Fruit fly (Drosophila melanogaster) whole organism, embryonic: ENCODE measurements around the gene CG5254.

Experiments used
- Adf1 ChIP-seq: fragments of 200-800 bp; sonication (Bioruptor generic); IDR thresholded peaks from 2 replicates; pipeline ENCODE4 v1.3.6; 2022; ENCODE audit warnings: missing biosample characterization, missing genetic modification characterization
- Atf6 ChIP-seq: fragments of 200-800 bp; sonication (Bioruptor generic); IDR thresholded peaks from 2 replicates; pipeline ENCODE4 v1.3.6; 2022; ENCODE audit warnings: missing biosample characterization, missing genetic modification characterization
- C15 ChIP-seq: fragments of 200-800 bp; sonication (Bioruptor generic); IDR thresholded peaks from 3 replicates; pipeline ENCODE4 v1.3.6; 2022; ENCODE audit warnings: missing biosample characterization, missing genetic modification characterization
- CG10959 ChIP-seq: fragments of 200-800 bp; sonication (Bioruptor generic); IDR thresholded peaks from 2 replicates; pipeline ENCODE4 v1.3.6; 2022; ENCODE audit warnings: missing biosample characterization, missing genetic modification characterization
- CG11398 ChIP-seq: fragments of 200-800 bp; sonication (Bioruptor generic); optimal IDR thresholded peaks from 2 replicates; lab custom pipeline; 2016; ENCODE audit warnings: missing biosample characterization, missing genetic modification characterization
- CG11504 ChIP-seq: fragments of 200-800 bp; sonication (Bioruptor generic); optimal IDR thresholded peaks from 3 replicates; lab custom pipeline; 2019; ENCODE audit warnings: missing biosample characterization, mild to moderate bottlenecking, missing genetic modification characterization, moderate library complexity
- CG1233 ChIP-seq: fragments of 200-800 bp; sonication (Bioruptor generic); optimal IDR thresholded peaks from 4 replicates; lab custom pipeline; 2018; ENCODE audit warnings: missing biosample characterization, mild to moderate bottlenecking, missing genetic modification characterization
- CG12391 ChIP-seq: fragments of 200-800 bp; sonication (Bioruptor generic); optimal IDR thresholded peaks from 3 replicates; lab custom pipeline; 2018; ENCODE audit warnings: missing biosample characterization, mild to moderate bottlenecking, missing genetic modification characterization, moderate library complexity
- CG14014 ChIP-seq: fragments of 200-800 bp; sonication (Bioruptor generic); IDR thresholded peaks from 2 replicates; pipeline ENCODE4 v1.3.6; 2022; ENCODE audit warnings: missing biosample characterization, missing genetic modification characterization
- CG14441 ChIP-seq: fragments of 200-800 bp; sonication (Bioruptor generic); IDR thresholded peaks from 2 replicates; pipeline ENCODE4 v1.3.6; 2022; ENCODE audit warnings: missing biosample characterization, missing genetic modification characterization
- CG15601 ChIP-seq: fragments of 200-800 bp; sonication (Bioruptor generic); optimal IDR thresholded peaks from 3 replicates; lab custom pipeline; 2019; ENCODE audit warnings: missing biosample characterization, mild to moderate bottlenecking, missing genetic modification characterization, moderate library complexity
- CG17186 ChIP-seq: fragments of 200-800 bp; sonication (Bioruptor generic); optimal IDR thresholded peaks from 3 replicates; lab custom pipeline; 2017; ENCODE audit warnings: missing biosample characterization, missing genetic modification reagents, missing genetic modification characterization
- CG17361 ChIP-seq: fragments of 200-800 bp; sonication (Bioruptor generic); IDR thresholded peaks from 3 replicates; pipeline ENCODE4 v1.3.6; 2022; ENCODE audit warnings: missing biosample characterization, missing genetic modification characterization
- CG17612 ChIP-seq: fragments of 200-800 bp; sonication (Bioruptor generic); IDR thresholded peaks from 2 replicates; pipeline ENCODE4 v1.3.6; 2022; ENCODE audit warnings: missing biosample characterization, missing genetic modification characterization
- CG18011 ChIP-seq: fragments of 200-800 bp; sonication (Bioruptor generic); optimal IDR thresholded peaks from 2 replicates; lab custom pipeline; 2017; ENCODE audit warnings: missing biosample characterization, missing genetic modification characterization, mild to moderate bottlenecking, moderate library complexity, missing genotype
- CG2712 ChIP-seq: fragments of 200-800 bp; optimal IDR thresholded peaks from 3 replicates; lab custom pipeline; 2019; ENCODE audit warnings: missing biosample characterization, mild to moderate bottlenecking, missing genetic modification characterization, moderate library complexity
- CG31365 ChIP-seq: fragments of 200-800 bp; sonication (Bioruptor generic); optimal IDR thresholded peaks from 2 replicates; lab custom pipeline; 2018; ENCODE audit warnings: missing biosample characterization, mild to moderate bottlenecking, missing genetic modification characterization
- CG3726 ChIP-seq: fragments of 200-800 bp; sonication (Bioruptor generic); IDR thresholded peaks from 3 replicates; pipeline ENCODE4, ENCODE4 v1.3.6; 2022; ENCODE audit warnings: missing biosample characterization, missing genetic modification characterization
- CG3847 ChIP-seq: fragments of 200-800 bp; sonication (Bioruptor generic); IDR thresholded peaks from 2 replicates; pipeline ENCODE4 v1.3.6; 2022; ENCODE audit warnings: missing biosample characterization, missing genetic modification characterization
- CG4404 ChIP-seq: fragments of 200-800 bp; sonication (Bioruptor generic); IDR thresholded peaks from 2 replicates; pipeline ENCODE4 v1.3.6; 2022; ENCODE audit warnings: missing biosample characterization, missing genetic modification characterization
- CG4707 ChIP-seq: fragments of 200-800 bp; sonication (Bioruptor generic); optimal IDR thresholded peaks from 2 replicates; lab custom pipeline; 2018; ENCODE audit warnings: missing biosample characterization, mild to moderate bottlenecking, missing genetic modification characterization, moderate library complexity
- CG5953 ChIP-seq: fragments of 200-800 bp; sonication (Bioruptor generic); IDR thresholded peaks from 2 replicates; pipeline ENCODE4 v1.3.6; 2022; ENCODE audit warnings: missing biosample characterization, missing genetic modification characterization
- CG8388 ChIP-seq: fragments of 200-800 bp; sonication (Bioruptor generic); optimal IDR thresholded peaks from 2 replicates; lab custom pipeline; 2019; ENCODE audit warnings: missing biosample characterization, mild to moderate bottlenecking, missing genetic modification characterization, moderate library complexity
- CG9609 ChIP-seq: fragments of 200-800 bp; sonication (Bioruptor generic); optimal IDR thresholded peaks from 3 replicates; lab custom pipeline; 2016; ENCODE audit warnings: missing biosample characterization, missing genetic modification characterization
- CG9932 ChIP-seq: fragments of 200-800 bp; sonication (Bioruptor generic); IDR thresholded peaks from 2 replicates; pipeline ENCODE4 v1.3.6; 2022; ENCODE audit warnings: missing biosample characterization, missing genetic modification characterization
- CrebB ChIP-seq: fragments of 200-800 bp; sonication (Bioruptor generic); optimal IDR thresholded peaks from 3 replicates; lab custom pipeline; 2018; ENCODE audit warnings: missing biosample characterization, mild to moderate bottlenecking, missing genetic modification characterization
- D19A ChIP-seq: fragments of 200-800 bp; optimal IDR thresholded peaks from 3 replicates; lab custom pipeline; 2019; ENCODE audit warnings: missing biosample characterization, mild to moderate bottlenecking, missing genetic modification characterization, moderate library complexity
- HLH3B ChIP-seq: fragments of 200-800 bp; sonication (Bioruptor generic); IDR thresholded peaks from 2 replicates; pipeline ENCODE4 v1.3.6; 2022; ENCODE audit warnings: missing biosample characterization, missing genetic modification characterization
- HLHmδ ChIP-seq: fragments of 200-800 bp; sonication (Bioruptor generic); optimal IDR thresholded peaks from 2 replicates; lab custom pipeline; 2018; ENCODE audit warnings: missing biosample characterization, mild to moderate bottlenecking, missing genetic modification characterization, moderate library complexity
- Hand ChIP-seq: fragments of 200-800 bp; sonication (Bioruptor generic); optimal IDR thresholded peaks from 2 replicates; lab custom pipeline; 2017; ENCODE audit warnings: mild to moderate bottlenecking, missing biosample characterization, missing genetic modification reagents, missing genetic modification characterization
- Hr51 ChIP-seq, 2 experiments: fragments of 200-800 bp; sonication (Bioruptor generic); optimal IDR thresholded peaks; 2 replicates in 1 of 2; 3 replicates in 1 of 2; lab custom pipeline; 2016 to 2018; ENCODE audit warnings: missing biosample characterization in 2 of 2, missing genetic modification characterization in 2 of 2, mild to moderate bottlenecking in 1 of 2, moderate library complexity in 1 of 2
- Kr ChIP-seq: fragments of 200-800 bp; sonication (Bioruptor generic); optimal IDR thresholded peaks from 2 replicates; lab custom pipeline; 2017; ENCODE audit warnings: missing biosample characterization, mild to moderate bottlenecking, missing genetic modification characterization
- Lim3 ChIP-seq: fragments of 200-800 bp; sonication (Bioruptor generic); IDR thresholded peaks from 2 replicates; pipeline ENCODE4 v1.3.6; 2022; ENCODE audit warnings: missing biosample characterization, missing genetic modification characterization
- Lpt ChIP-seq: fragments of >200 bp; optimal IDR thresholded peaks from 2 replicates; lab custom pipeline; 2018; ENCODE audit warnings: missing biosample characterization, missing genetic modification characterization
- Mad ChIP-seq: fragments of 200-800 bp; sonication (Bioruptor generic); optimal IDR thresholded peaks from 2 replicates; lab custom pipeline; 2016; ENCODE audit warnings: missing biosample characterization, missing genetic modification characterization
- Mrtf ChIP-seq: fragments of 200-800 bp; sonication (Bioruptor generic); IDR thresholded peaks from 3 replicates; pipeline ENCODE4 v1.3.6; 2022; ENCODE audit warnings: missing biosample characterization, missing genetic modification characterization
- Rfx ChIP-seq: fragments of 200-800 bp; sonication (Bioruptor generic); IDR thresholded peaks from 2 replicates; pipeline ENCODE4 v1.3.6; 2022; ENCODE audit warnings: missing biosample characterization, missing genetic modification characterization
- TFAM ChIP-seq: fragments of 200-800 bp; sonication (Bioruptor generic); optimal IDR thresholded peaks from 2 replicates; lab custom pipeline; 2017; ENCODE audit warnings: missing biosample characterization, missing genetic modification characterization, inconsistent platforms
- Xbp1 ChIP-seq: fragments of 200-800 bp; sonication (Bioruptor generic); optimal IDR thresholded peaks from 3 replicates; lab custom pipeline; 2016; ENCODE audit warnings: missing biosample characterization, mild to moderate bottlenecking, missing genetic modification characterization
- ftz-f1 ChIP-seq: fragments of 200-800 bp; sonication (Bioruptor generic); optimal IDR thresholded peaks from 2 replicates; lab custom pipeline; 2016; ENCODE audit warnings: missing biosample characterization, missing genetic modification characterization
- fu2 ChIP-seq: fragments of 200-800 bp; sonication (Bioruptor generic); optimal IDR thresholded peaks from 2 replicates; lab custom pipeline; 2016; ENCODE audit warnings: missing biosample characterization, missing genetic modification characterization
- gro ChIP-seq: fragments of 200-800 bp; sonication (Bioruptor generic); optimal IDR thresholded peaks from 2 replicates; lab custom pipeline; 2016; ENCODE audit warnings: missing biosample characterization, missing genetic modification characterization
- ind ChIP-seq: fragments of 200-800 bp; sonication (Bioruptor generic); optimal IDR thresholded peaks from 3 replicates; lab custom pipeline; 2016; ENCODE audit warnings: missing biosample characterization, missing genetic modification characterization
- kah ChIP-seq: fragments of 200-800 bp; sonication (Bioruptor generic); optimal IDR thresholded peaks from 2 replicates; lab custom pipeline; 2018; ENCODE audit warnings: missing biosample characterization, mild to moderate bottlenecking, missing genetic modification characterization
- klu ChIP-seq: fragments of 200-800 bp; sonication (Bioruptor generic); IDR thresholded peaks from 2 replicates; pipeline ENCODE4 v1.3.6; 2022; ENCODE audit warnings: missing biosample characterization, missing genetic modification characterization
- mam ChIP-seq: fragments of 200-800 bp; sonication (Bioruptor generic); optimal IDR thresholded peaks from 3 replicates; lab custom pipeline; 2016; ENCODE audit warnings: missing biosample characterization, missing genetic modification characterization
- sens-2 ChIP-seq: fragments of 200-800 bp; sonication (Bioruptor generic); IDR thresholded peaks from 2 replicates; pipeline ENCODE4 v1.3.6; 2022; ENCODE audit warnings: missing biosample characterization, missing genetic modification characterization
- sisA ChIP-seq: fragments of 200-800 bp; sonication (Bioruptor generic); IDR thresholded peaks from 2 replicates; pipeline ENCODE4 v1.3.6; 2022; ENCODE audit warnings: missing biosample characterization, missing genetic modification characterization
- so ChIP-seq: fragments of 200-800 bp; sonication (Bioruptor generic); IDR thresholded peaks from 3 replicates; pipeline ENCODE4 v1.3.6; 2022; ENCODE audit warnings: missing biosample characterization, missing genetic modification characterization
- tin ChIP-seq: fragments of 200-800 bp; sonication (Bioruptor generic); optimal IDR thresholded peaks from 3 replicates; lab custom pipeline; 2016; ENCODE audit warnings: missing biosample characterization, missing genetic modification characterization
- toy ChIP-seq: fragments of 200-800 bp; sonication (Bioruptor generic); IDR thresholded peaks from 2 replicates; pipeline ENCODE4 v1.3.6; 2022; ENCODE audit warnings: missing biosample characterization, missing genetic modification characterization
- yki ChIP-seq: fragments of >200 bp; optimal IDR thresholded peaks from 3 replicates; lab custom pipeline; 2018

The CG5254 gene

DNA sequence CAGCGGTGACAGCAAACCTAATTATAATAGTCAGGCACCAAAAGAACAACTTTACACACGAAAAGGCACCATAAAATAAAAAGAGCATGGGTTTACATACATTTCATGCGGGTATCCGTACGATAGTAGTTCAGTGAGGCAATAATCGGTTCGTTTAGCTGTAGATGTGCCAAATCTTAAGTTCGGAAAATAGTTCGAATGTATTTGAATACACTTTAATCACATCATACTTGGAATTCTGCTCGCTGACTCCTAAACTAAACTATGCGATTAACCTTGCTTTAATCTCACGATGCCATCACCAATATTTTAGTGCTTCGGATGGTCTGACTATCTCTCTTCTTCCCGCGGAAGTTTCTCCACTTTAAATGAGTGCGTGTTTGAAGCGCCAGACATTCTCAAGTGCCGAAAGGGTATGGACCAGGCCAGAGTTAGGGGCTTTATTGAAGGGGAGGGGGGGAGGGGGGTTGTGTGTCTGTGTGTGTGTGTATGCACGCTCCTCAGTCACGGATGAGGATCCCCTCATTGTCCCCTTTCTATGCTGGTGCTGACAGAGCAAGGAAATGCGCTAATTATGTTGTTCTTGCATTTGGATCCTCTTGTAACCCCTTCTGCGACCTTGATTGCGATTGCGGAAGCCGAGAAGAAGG, 36.8 kb upstream of the CG5254 start (continued):
- TF ChIP-seq Hr51 (GFP tag; optimal IDR thresholded peaks at IDR 0.05; lab: Kevin White, UChicago) (no peak), toy (GFP tag; lab: Robert Waterston, UW) (no peak), CG15601 (no peak), ftz-f1 (GFP tag; lab: Kevin White, UChicago) (no peak), CG1233 (GFP tag; lab: Kevin White, UChicago) (no peak), Mad (GFP tag; lab: Kevin White, UChicago) (no peak), klu (GFP tag; lab: Robert Waterston, UW) (no peak), gro (GFP tag; lab: Kevin White, UChicago) (no peak), CG9609 (GFP tag; lab: Kevin White, UChicago) (no peak), tin (GFP tag; lab: Kevin White, UChicago) (no peak), CG17612 (GFP tag; lab: Robert Waterston, UW) (no peak), CG4404 (GFP tag; lab: Robert Waterston, UW) (no peak), Mrtf (GFP tag; lab: Robert Waterston, UW) (no peak), CG11398 (no peak), HLHmδ (GFP tag; lab: Kevin White, UChicago) (no peak), D19A (tag; lab: Kevin White, UChicago) (peak; percentile 12), yki (no peak), CG9932 (GFP tag; lab: Robert Waterston, UW) (0 out of 2 replicates have a peak, but pooled peaks have one; percentile 18), Xbp1 (GFP tag; lab: Kevin White, UChicago) (no peak), kah (GFP tag; lab: Kevin White, UChicago) (no peak), Hand (GFP tag; lab: Kevin White, UChicago) (no peak), CG8388 (GFP tag; lab: Kevin White, UChicago) (no peak), CG17361 (no peak), CG31365 (tag; lab: Kevin White, UChicago) (no peak), HLH3B (GFP tag; lab: Robert Waterston, UW) (no peak), Atf6 (GFP tag; lab: Robert Waterston, UW) (no peak), CG3726 (GFP tag; lab: Robert Waterston, UW) (no peak), CG12391 (tag; lab: Kevin White, UChicago) (no peak), CG10959 (no peak), CG4707 (GFP tag; lab: Kevin White, UChicago) (no peak), Lim3 (GFP tag; lab: Robert Waterston, UW) (no peak), CG11504 (tag; lab: Kevin White, UChicago) (no peak), CG14014 (no peak), CG2712 (tag; lab: Kevin White, UChicago) (peak; percentile 25), sens-2 (no peak), CG14441 (GFP tag; lab: Robert Waterston, UW) (no peak), CrebB (tag; lab: Kevin White, UChicago) (no peak), Kr (GFP tag; lab: Kevin White, UChicago) (no peak), CG5953 (GFP tag; lab: Robert Waterston, UW) (no peak), ind (GFP tag; lab: Kevin White, UChicago) (no peak), CG17186 (GFP tag; lab: Kevin White, UChicago) (no peak), C15 (GFP tag; lab: Robert Waterston, UW) (no peak), TFAM (no peak), Adf1 (GFP tag; lab: Robert Waterston, UW) (no peak), sisA (no peak; the same call in 1 of the 2 replicates), CG3847 (GFP tag; lab: Robert Waterston, UW) (no peak), fu2 (GFP tag; lab: Kevin White, UChicago) (no peak), mam (GFP tag; lab: Kevin White, UChicago) (no peak), Rfx (no peak), Lpt (GFP tag; lab: Kevin White, UChicago) (no peak), CG18011 (GFP tag; lab: Kevin White, UChicago) (no peak), so (no peak)
